Worm (Caenorhabditis elegans): ENCODE measurements around the gene crn-7.

ce11 chrIII:8307356-8307755, 39.0 kb downstream of the crn-7 start, which contains the start of the genes F10E9.7 and F10E9.5:
- no peak for TF ChIP-seq ceh-48 (tag; optimal IDR thresholded peaks at IDR 0.05)
- no peak for TF ChIP-seq dve-1 (tag; optimal IDR thresholded peaks at IDR 0.05)
- TF ChIP-seq pag-3 (tag; optimal IDR thresholded peaks at IDR 0.05; ENCODE audit: borderline replicate concordance), result no peak
- no peak for TF ChIP-seq lin-11 (tag; optimal IDR thresholded peaks at IDR 0.05)
- no peak for TF ChIP-seq ama-1 (optimal IDR thresholded peaks at IDR 0.05)
- TF ChIP-seq unc-86 (tag; optimal IDR thresholded peaks at IDR 0.05), result peak; percentile 17
- no peak for TF ChIP-seq T23F11.4 (GFP tag; optimal IDR thresholded peaks at IDR 0.05)
- TF ChIP-seq tbx-2 (tag; optimal IDR thresholded peaks at IDR 0.05), result peak; percentile 82
- peak; percentile 45 for TF ChIP-seq fax-1 (tag; optimal IDR thresholded peaks at IDR 0.05)
- TF ChIP-seq pha-2 (tag; optimal IDR thresholded peaks at IDR 0.05), result no peak
- TF ChIP-seq pqm-1 (tag; optimal IDR thresholded peaks at IDR 0.05), result no peak
- TF ChIP-seq ets-4 (tag; optimal IDR thresholded peaks at IDR 0.05), result peak; percentile 87
- TF ChIP-seq nhr-11 (tag; optimal IDR thresholded peaks at IDR 0.05), result no peak
- TF ChIP-seq pha-4 (tag; optimal IDR thresholded peaks at IDR 0.05), result no peak

All from whole organism, late embryonic.